Fruit fly (Drosophila melanogaster): ENCODE data around the gene sw.

DNA sequence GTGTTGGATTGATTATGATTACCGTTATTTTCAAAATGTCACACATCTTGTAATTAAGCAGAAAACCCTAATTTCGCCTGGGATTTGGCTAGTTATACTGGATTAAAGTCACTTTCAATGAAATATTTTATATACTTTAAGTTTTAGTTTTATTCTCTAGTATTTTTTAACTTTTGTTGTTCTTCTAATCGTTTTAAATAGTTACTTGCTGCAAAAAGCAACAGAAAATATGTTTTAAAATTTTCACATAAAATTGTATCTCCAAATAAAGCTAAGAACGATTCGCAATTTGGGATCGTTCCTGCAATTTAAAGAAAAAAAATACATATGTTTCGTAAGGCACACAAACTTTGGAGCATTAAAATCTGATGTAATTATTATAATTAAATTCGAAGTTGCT is 33.5 kb upstream of the sw start, which contains the start of gene Inx6:
- TF ChIP-seq CTCF (optimal IDR thresholded peaks at IDR 0.05) (no peak), CG8478 (optimal IDR thresholded peaks at IDR 0.05) (no peak)

All from S2 (cell line).